Fruit fly (Drosophila melanogaster): ENCODE measurements around the gene Syx17.

The Syx17 gene

DNA sequence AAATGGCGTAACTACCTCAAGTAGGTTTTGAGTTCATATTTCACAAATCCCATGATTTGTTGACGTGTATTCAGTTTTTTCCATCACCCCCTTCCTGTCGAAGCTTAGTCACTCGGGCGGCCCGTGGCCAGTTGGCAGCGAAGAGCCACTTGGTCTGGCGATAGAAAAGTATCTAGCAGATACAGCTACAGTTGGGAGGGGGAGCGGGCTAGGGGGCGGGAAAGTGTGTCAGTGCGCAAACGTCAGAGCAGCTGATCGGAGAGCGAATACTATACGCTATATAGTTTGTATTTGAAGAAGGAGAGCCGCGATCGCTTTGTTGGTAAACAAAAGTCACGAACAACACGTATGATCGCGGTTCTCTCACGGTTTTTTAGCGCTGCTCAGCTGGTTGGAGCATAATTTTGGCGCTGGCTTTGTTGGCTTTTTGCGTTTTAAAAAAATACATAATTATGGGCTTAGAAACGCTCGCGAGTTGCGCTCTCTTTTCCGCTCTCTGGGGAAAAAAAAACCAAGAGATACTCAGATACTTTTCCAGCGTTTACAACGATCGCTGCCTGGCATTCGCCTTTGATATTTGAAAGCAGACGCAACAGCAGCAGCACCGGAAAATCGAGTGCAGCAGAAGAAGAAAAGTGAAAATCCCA lies 10.6 kb downstream of the Syx17 start (continued):
- no peak for TF ChIP-seq fd59A (GFP tag; optimal IDR thresholded peaks at IDR 0.05)
- TF ChIP-seq Met (GFP tag; optimal IDR thresholded peaks at IDR 0.05): no peak
- peak; percentile 35 for TF ChIP-seq CG32006 (GFP tag; optimal IDR thresholded peaks at IDR 0.05)
- TF ChIP-seq ss (GFP tag; optimal IDR thresholded peaks at IDR 0.05): no peak
- no peak for TF ChIP-seq dac (GFP tag; optimal IDR thresholded peaks at IDR 0.05)
- no peak for TF ChIP-seq CG8319 (GFP tag; optimal IDR thresholded peaks at IDR 0.05)
- peak; percentile 9 for TF ChIP-seq vri (GFP tag; optimal IDR thresholded peaks at IDR 0.05)
- no peak for TF ChIP-seq esn (GFP tag; optimal IDR thresholded peaks at IDR 0.05)
- no peak for TF ChIP-seq CG11902 (GFP tag; optimal IDR thresholded peaks at IDR 0.05)
- peak; percentile 51; the same call in 2 of the 3 replicates for TF ChIP-seq CG6163 (GFP tag; IDR thresholded peaks at IDR 0.05)
- TF ChIP-seq CG10631 (GFP tag; optimal IDR thresholded peaks at IDR 0.05): no peak
- TF ChIP-seq net (GFP tag; optimal IDR thresholded peaks at IDR 0.05): peak; percentile 25
- TF ChIP-seq Lpt (GFP tag; optimal IDR thresholded peaks at IDR 0.05): peak; percentile 20
- no peak for TF ChIP-seq CG3919 (GFP tag; optimal IDR thresholded peaks at IDR 0.05)
- no peak for TF ChIP-seq spab (GFP tag; optimal IDR thresholded peaks at IDR 0.05)
- TF ChIP-seq Eip78C (GFP tag): no peak
- no peak for TF ChIP-seq CG16779 (tag; optimal IDR thresholded peaks at IDR 0.05)
- no peak for TF ChIP-seq CG1621 (tag; optimal IDR thresholded peaks at IDR 0.05)

DNA sequence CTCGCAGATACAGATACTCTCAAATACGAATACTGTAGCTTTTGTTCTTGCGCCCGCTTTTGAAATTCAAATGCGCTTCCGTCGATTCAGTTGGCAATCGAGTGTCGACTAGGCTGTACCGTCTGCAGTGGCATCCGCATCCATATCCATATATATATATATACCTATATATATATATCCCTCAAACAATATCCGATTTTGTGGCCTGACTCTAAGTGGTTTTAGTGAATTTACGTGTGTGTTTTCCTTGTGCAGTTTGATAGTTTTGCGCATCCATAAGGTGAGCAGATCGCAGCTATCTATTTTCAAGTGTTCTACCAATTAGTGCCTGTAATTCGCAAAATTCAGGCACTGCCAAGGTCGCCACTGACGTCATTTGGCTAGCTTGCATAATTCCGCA lies 11.3 kb downstream of the Syx17 start:
- TF ChIP-seq Hr38 (GFP tag; optimal IDR thresholded peaks at IDR 0.05): no peak
- no peak for TF ChIP-seq CG6276 (GFP tag; optimal IDR thresholded peaks at IDR 0.05)
- TF ChIP-seq Eip78C (GFP tag): peak; percentile 39
- no peak for TF ChIP-seq pdm3 (GFP tag; optimal IDR thresholded peaks at IDR 0.05)

DNA sequence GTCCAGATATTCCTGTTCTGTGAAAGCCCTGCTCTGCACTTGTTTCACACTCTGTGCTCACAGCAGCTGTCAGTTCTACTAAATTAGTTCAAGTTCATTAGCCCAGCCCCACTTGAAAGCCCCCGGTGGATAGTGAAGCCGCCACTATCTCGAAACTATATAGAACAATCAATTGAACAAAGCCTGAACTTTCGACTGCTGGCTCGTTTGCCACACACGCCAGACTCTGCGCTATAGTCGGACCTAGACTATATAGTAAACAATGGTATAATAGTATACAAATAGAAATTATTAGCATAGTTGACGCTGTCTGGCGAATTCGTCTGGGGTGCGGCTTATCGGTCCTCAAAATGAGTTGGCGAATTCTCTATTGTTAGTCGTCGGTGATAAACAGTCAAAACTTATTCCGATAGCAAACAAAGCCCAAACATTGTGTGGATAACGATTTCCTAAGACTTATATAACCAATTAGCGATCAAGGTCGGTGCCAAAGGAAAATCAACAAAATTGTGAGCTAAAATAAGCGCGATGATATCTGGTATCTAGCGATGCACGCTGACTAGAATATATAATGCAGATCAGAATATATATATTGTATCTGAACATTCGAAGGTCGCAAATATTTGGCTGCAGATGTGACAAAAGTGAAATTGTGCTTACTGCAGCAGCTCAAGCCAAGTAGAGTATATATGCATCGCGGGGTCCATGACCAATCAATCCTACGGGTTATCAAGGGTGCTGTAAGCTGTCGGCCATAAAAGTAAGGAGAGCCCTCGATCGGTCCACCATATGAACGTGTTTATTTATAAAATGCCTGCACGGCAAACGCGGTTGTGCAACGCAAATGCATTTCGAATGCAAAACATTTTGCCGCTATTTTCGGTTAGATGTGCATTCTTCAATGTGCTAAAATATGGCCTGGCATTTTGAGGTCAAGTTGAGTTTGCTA lies 12.3 kb downstream of the Syx17 start:
- TF ChIP-seq CG10669 (GFP tag; optimal IDR thresholded peaks at IDR 0.05): no peak
- TF ChIP-seq CG6276 (GFP tag; optimal IDR thresholded peaks at IDR 0.05): peak; percentile 9
- no peak for TF ChIP-seq CG9139 (GFP tag; optimal IDR thresholded peaks at IDR 0.05)
- no peak for TF ChIP-seq Hr39 (GFP tag; optimal IDR thresholded peaks at IDR 0.05)
- TF ChIP-seq Sox14 (GFP tag; optimal IDR thresholded peaks at IDR 0.05): no peak
- TF ChIP-seq svp (GFP tag): peak; percentile 98
- peak; percentile 18 for TF ChIP-seq Eip78C (GFP tag)
- no peak for TF ChIP-seq ss (GFP tag; optimal IDR thresholded peaks at IDR 0.05)
- no peak for TF ChIP-seq salr (GFP tag; optimal IDR thresholded peaks at IDR 0.05)
- TF ChIP-seq CG6163 (GFP tag; IDR thresholded peaks at IDR 0.05): no peak
- TF ChIP-seq CG4318 (GFP tag; optimal IDR thresholded peaks at IDR 0.05): no peak
- no peak for TF ChIP-seq CG11762 (GFP tag; optimal IDR thresholded peaks at IDR 0.05; ENCODE audit: insufficient read depth)
- TF ChIP-seq fkh (GFP tag; optimal IDR thresholded peaks at IDR 0.05): peak; percentile 69
- no peak for TF ChIP-seq topi (GFP tag; optimal IDR thresholded peaks at IDR 0.05)

dm6 chr3L:4417068-4417467 lies 13.8 kb downstream of the Syx17 start:
- TF ChIP-seq CG6163 (GFP tag; IDR thresholded peaks at IDR 0.05) (no peak), svp (GFP tag) (peak; percentile 67), CG3032 (tag; optimal IDR thresholded peaks at IDR 0.05) (no peak)

Measured in whole organism, prepupa.